Fruit fly (Drosophila melanogaster) whole organism, embryonic: Measurements from ENCODE around the gene pr.

Source experiments
- Bteb2 ChIP-seq: fragments of 200-800 bp; sonication (Bioruptor generic); optimal IDR thresholded peaks from 2 replicates; lab custom pipeline; 2016; ENCODE audit warnings: missing biosample characterization, missing genetic modification characterization
- CG10274 ChIP-seq: fragments of 200-800 bp; sonication (Bioruptor generic); optimal IDR thresholded peaks from 3 replicates; lab custom pipeline; 2017; ENCODE audit warnings: missing biosample characterization, mild to moderate bottlenecking, missing genetic modification characterization
- CG10321 ChIP-seq: fragments of 200-800 bp; sonication (Bioruptor generic); IDR thresholded peaks from 2 replicates; pipeline ENCODE4 v1.3.6; 2022; ENCODE audit warnings: missing biosample characterization, missing genetic modification characterization
- CG10654 ChIP-seq: fragments of 200-800 bp; sonication (Bioruptor generic); optimal IDR thresholded peaks from 2 replicates; lab custom pipeline; 2016; ENCODE audit warnings: missing biosample characterization, missing genetic modification characterization
- CG12104 ChIP-seq: fragments of 200-800 bp; sonication (Bioruptor generic); optimal IDR thresholded peaks from 3 replicates; lab custom pipeline; 2016; ENCODE audit warnings: missing biosample characterization, missing genetic modification characterization
- CG12236 ChIP-seq: fragments of 200-800 bp; sonication (Bioruptor generic); optimal IDR thresholded peaks from 2 replicates; lab custom pipeline; 2016; ENCODE audit warnings: missing biosample characterization, missing genetic modification characterization
- CG12299 ChIP-seq: fragments of 200-800 bp; sonication (Bioruptor generic); optimal IDR thresholded peaks from 2 replicates; lab custom pipeline; 2018; ENCODE audit warnings: missing biosample characterization, mild to moderate bottlenecking, missing genetic modification characterization
- CG12942 ChIP-seq: fragments of 200-800 bp; sonication (Bioruptor generic); optimal IDR thresholded peaks from 3 replicates; lab custom pipeline; 2016; ENCODE audit warnings: missing biosample characterization, missing genetic modification characterization
- CG14014 ChIP-seq: fragments of 200-800 bp; sonication (Bioruptor generic); IDR thresholded peaks from 2 replicates; pipeline ENCODE4 v1.3.6; 2022; ENCODE audit warnings: missing biosample characterization, missing genetic modification characterization
- CG14965 ChIP-seq: fragments of 200-800 bp; sonication (Bioruptor generic); optimal IDR thresholded peaks from 2 replicates; lab custom pipeline; 2016; ENCODE audit warnings: missing biosample characterization, missing genetic modification characterization, borderline replicate concordance
- CG15011 ChIP-seq: fragments of 200-800 bp; sonication (Bioruptor generic); optimal IDR thresholded peaks from 3 replicates; lab custom pipeline; 2018; ENCODE audit warnings: missing biosample characterization, mild to moderate bottlenecking, missing genetic modification characterization
- CG1602 ChIP-seq: fragments of 200-800 bp; sonication (Bioruptor generic); optimal IDR thresholded peaks from 3 replicates; lab custom pipeline; 2016; ENCODE audit warnings: missing biosample characterization, missing genetic modification characterization
- CG16813 ChIP-seq: fragments of 200-800 bp; sonication (Bioruptor generic); IDR thresholded peaks from 3 replicates; pipeline ENCODE4 v1.3.6; 2022; ENCODE audit warnings: missing biosample characterization, missing genetic modification characterization; ENCODE audit not compliant: partially characterized antibody
- CG2199 ChIP-seq: fragments of 200-800 bp; sonication (Bioruptor generic); IDR thresholded peaks from 3 replicates; pipeline ENCODE4 v1.3.6; 2022; ENCODE audit warnings: missing biosample characterization, missing genetic modification characterization
- CG2712 ChIP-seq: fragments of 200-800 bp; optimal IDR thresholded peaks from 3 replicates; lab custom pipeline; 2019; ENCODE audit warnings: missing biosample characterization, mild to moderate bottlenecking, missing genetic modification characterization, moderate library complexity
- CG3065 ChIP-seq: fragments of 200-800 bp; sonication (Bioruptor generic); optimal IDR thresholded peaks from 2 replicates; lab custom pipeline; 2016; ENCODE audit warnings: missing biosample characterization, missing genetic modification characterization
- CG33557 ChIP-seq: fragments of 200-800 bp; sonication (Bioruptor generic); optimal IDR thresholded peaks from 2 replicates; lab custom pipeline; 2019; ENCODE audit warnings: missing biosample characterization, mild to moderate bottlenecking, missing genetic modification characterization, moderate library complexity
- CG8924 ChIP-seq: fragments of 200-800 bp; optimal IDR thresholded peaks from 3 replicates; lab custom pipeline; 2019; ENCODE audit warnings: missing biosample characterization, mild to moderate bottlenecking, missing genetic modification characterization, moderate library complexity
- CTCF ChIP-seq: fragments of 200-800 bp; sonication (Bioruptor generic); optimal IDR thresholded peaks from 2 replicates; lab custom pipeline; 2017; ENCODE audit warnings: missing biosample characterization, mild to moderate bottlenecking, missing genetic modification characterization, moderate library complexity
- Dad ChIP-seq: fragments of 200-800 bp; sonication (Bioruptor generic); optimal IDR thresholded peaks from 3 replicates; lab custom pipeline; 2016; ENCODE audit warnings: missing biosample characterization, missing genetic modification characterization
- HLH3B ChIP-seq: fragments of 200-800 bp; sonication (Bioruptor generic); IDR thresholded peaks from 2 replicates; pipeline ENCODE4 v1.3.6; 2022; ENCODE audit warnings: missing biosample characterization, missing genetic modification characterization
- Hand ChIP-seq: fragments of 200-800 bp; sonication (Bioruptor generic); optimal IDR thresholded peaks from 2 replicates; lab custom pipeline; 2017; ENCODE audit warnings: mild to moderate bottlenecking, missing biosample characterization, missing genetic modification reagents, missing genetic modification characterization
- Ptx1 ChIP-seq: fragments of 200-800 bp; sonication (Bioruptor generic); IDR thresholded peaks from 2 replicates; pipeline ENCODE4 v1.3.6; 2022; ENCODE audit warnings: missing biosample characterization, missing genetic modification characterization
- Rfx ChIP-seq: fragments of 200-800 bp; sonication (Bioruptor generic); IDR thresholded peaks from 2 replicates; pipeline ENCODE4 v1.3.6; 2022; ENCODE audit warnings: missing biosample characterization, missing genetic modification characterization
- Sox102F ChIP-seq: fragments of 200-800 bp; sonication (Bioruptor generic); optimal IDR thresholded peaks from 2 replicates; lab custom pipeline; 2018; ENCODE audit warnings: missing biosample characterization, mild to moderate bottlenecking, missing genetic modification characterization, moderate library complexity
- TFAM ChIP-seq: fragments of 200-800 bp; sonication (Bioruptor generic); optimal IDR thresholded peaks from 2 replicates; lab custom pipeline; 2017; ENCODE audit warnings: missing biosample characterization, missing genetic modification characterization, inconsistent platforms
- Trl ChIP-seq, 3 experiments: fragments of >200 bp in 2 of 3; fragments of 200-800 bp in 1 of 3; sonication (Bioruptor generic) in 1 of 3; optimal IDR thresholded peaks; 2 replicates in 1 of 3; 3 replicates in 2 of 3; lab custom pipeline; 2016 to 2017; ENCODE audit warnings: missing biosample characterization in 1 of 3, missing genetic modification characterization in 1 of 3
- Xbp1 ChIP-seq: fragments of 200-800 bp; sonication (Bioruptor generic); optimal IDR thresholded peaks from 3 replicates; lab custom pipeline; 2016; ENCODE audit warnings: missing biosample characterization, mild to moderate bottlenecking, missing genetic modification characterization
- br ChIP-seq: fragments of >200 bp; optimal IDR thresholded peaks from 2 replicates; lab custom pipeline; 2017
- cas ChIP-seq: fragments of 200-800 bp; sonication (Bioruptor generic); IDR thresholded peaks from 2 replicates; pipeline ENCODE4 v1.3.6; 2022; ENCODE audit warnings: missing biosample characterization, missing genetic modification characterization
- cg ChIP-seq: fragments of 200-800 bp; sonication (Bioruptor generic); optimal IDR thresholded peaks from 3 replicates; lab custom pipeline; 2019; ENCODE audit warnings: missing biosample characterization, mild to moderate bottlenecking, missing genetic modification characterization, moderate library complexity
- crc ChIP-seq: fragments of 200-800 bp; sonication (Bioruptor generic); optimal IDR thresholded peaks from 2 replicates; lab custom pipeline; 2016; ENCODE audit warnings: missing biosample characterization, missing genetic modification characterization
- ftz-f1 ChIP-seq: fragments of 200-800 bp; sonication (Bioruptor generic); optimal IDR thresholded peaks from 2 replicates; lab custom pipeline; 2016; ENCODE audit warnings: missing biosample characterization, missing genetic modification characterization
- hb ChIP-seq: fragments of 200-800 bp; sonication (Bioruptor generic); IDR thresholded peaks from 3 replicates; pipeline ENCODE4 v1.3.6; 2022; ENCODE audit warnings: missing biosample characterization, missing genetic modification characterization; ENCODE audit not compliant: partially characterized antibody
- jigr1 ChIP-seq: fragments of 200-800 bp; sonication (Bioruptor generic); IDR thresholded peaks from 3 replicates; pipeline ENCODE4 v1.3.6; 2022; ENCODE audit warnings: missing biosample characterization, missing genetic modification characterization
- lilli ChIP-seq: fragments of 200-800 bp; sonication (Bioruptor generic); optimal IDR thresholded peaks from 3 replicates; lab custom pipeline; 2016; ENCODE audit warnings: missing biosample characterization, missing genetic modification characterization
- mam ChIP-seq: fragments of 200-800 bp; sonication (Bioruptor generic); optimal IDR thresholded peaks from 3 replicates; lab custom pipeline; 2016; ENCODE audit warnings: missing biosample characterization, missing genetic modification characterization
- mirr ChIP-seq: fragments of 200-800 bp; sonication (Bioruptor generic); optimal IDR thresholded peaks from 3 replicates; lab custom pipeline; 2018; ENCODE audit warnings: missing biosample characterization, mild to moderate bottlenecking, missing genetic modification characterization
- otp ChIP-seq: fragments of 200-800 bp; sonication (Bioruptor generic); IDR thresholded peaks from 3 replicates; pipeline ENCODE4, ENCODE4 v1.3.6; 2022; ENCODE audit warnings: missing biosample characterization, missing genetic modification characterization
- pfk ChIP-seq: fragments of 200-800 bp; sonication (Bioruptor generic); optimal IDR thresholded peaks from 2 replicates; lab custom pipeline; 2018; ENCODE audit warnings: missing biosample characterization, mild to moderate bottlenecking, missing genetic modification characterization, moderate library complexity
- pnt ChIP-seq: fragments of 200-800 bp; sonication (Bioruptor generic); optimal IDR thresholded peaks from 3 replicates; lab custom pipeline; 2016; ENCODE audit warnings: missing biosample characterization, missing genetic modification characterization
- sens ChIP-seq: fragments of 200-800 bp; sonication (Bioruptor generic); peaks from one replicate; lab custom pipeline; 2016; ENCODE audit warnings: missing biosample characterization, missing genetic modification characterization
- seq ChIP-seq: fragments of 200-800 bp; sonication (Bioruptor generic); IDR thresholded peaks from 2 replicates; pipeline ENCODE4 v1.3.6; 2022; ENCODE audit warnings: missing biosample characterization, missing genetic modification characterization
- sima ChIP-seq: fragments of 200-800 bp; sonication (Bioruptor generic); optimal IDR thresholded peaks from 2 replicates; lab custom pipeline; 2016; ENCODE audit warnings: missing biosample characterization, missing genetic modification characterization
- sr ChIP-seq: fragments of 200-800 bp; sonication (Bioruptor generic); IDR thresholded peaks from 3 replicates; pipeline ENCODE4 v1.3.6; 2022; ENCODE audit warnings: missing biosample characterization, missing genetic modification characterization
- trem ChIP-seq: fragments of 200-800 bp; optimal IDR thresholded peaks from 3 replicates; lab custom pipeline; 2019; ENCODE audit warnings: missing biosample characterization, mild to moderate bottlenecking, missing genetic modification characterization, moderate library complexity
- wek ChIP-seq: fragments of 200-800 bp; sonication (Bioruptor generic); optimal IDR thresholded peaks from 3 replicates; lab custom pipeline; 2018; ENCODE audit warnings: missing biosample characterization, mild to moderate bottlenecking, missing genetic modification characterization, moderate library complexity
- wor ChIP-seq: fragments of 200-800 bp; sonication (Bioruptor generic); IDR thresholded peaks from 2 replicates; pipeline ENCODE4 v1.3.6; 2022; ENCODE audit warnings: missing biosample characterization, missing genetic modification characterization
- yki ChIP-seq: fragments of >200 bp; optimal IDR thresholded peaks from 3 replicates; lab custom pipeline; 2018

The pr gene

DNA sequence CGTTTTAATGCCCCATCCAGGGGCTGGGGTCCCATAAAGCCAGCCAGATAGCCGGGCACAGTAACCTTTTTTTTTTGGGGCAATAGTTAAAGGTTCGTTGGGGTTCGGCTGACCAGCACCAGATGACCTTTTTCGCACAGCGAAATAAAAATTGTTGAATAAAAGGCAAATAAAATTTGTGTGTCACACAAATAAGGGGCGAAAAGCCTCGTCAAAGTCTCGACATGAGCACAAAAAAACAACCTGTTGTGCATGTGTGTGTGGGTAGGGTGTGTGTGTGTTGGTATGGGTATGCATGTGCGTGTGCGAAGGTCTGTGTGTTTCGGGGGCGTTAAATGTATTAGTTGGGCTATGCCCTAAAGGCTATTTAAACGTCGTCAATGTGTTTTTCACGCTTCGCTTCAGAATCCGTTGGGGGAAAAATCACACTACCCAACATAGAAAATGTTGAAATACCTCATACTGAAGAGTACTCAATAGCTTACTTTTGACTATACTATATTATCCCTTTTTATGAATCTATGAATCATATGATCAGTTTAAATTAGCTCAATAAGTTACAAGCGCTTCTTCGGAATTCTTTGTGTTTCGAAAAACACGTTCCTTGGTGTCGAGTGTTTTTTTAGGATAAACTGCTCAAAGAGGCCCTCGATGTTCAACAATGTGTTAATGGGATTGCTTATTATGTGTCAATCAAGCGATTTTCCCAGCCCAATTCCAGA lies 23.9 kb downstream of the pr start (continued):
- no peak for TF ChIP-seq CG10274 (GFP tag; lab: Kevin White, UChicago)

DNA sequence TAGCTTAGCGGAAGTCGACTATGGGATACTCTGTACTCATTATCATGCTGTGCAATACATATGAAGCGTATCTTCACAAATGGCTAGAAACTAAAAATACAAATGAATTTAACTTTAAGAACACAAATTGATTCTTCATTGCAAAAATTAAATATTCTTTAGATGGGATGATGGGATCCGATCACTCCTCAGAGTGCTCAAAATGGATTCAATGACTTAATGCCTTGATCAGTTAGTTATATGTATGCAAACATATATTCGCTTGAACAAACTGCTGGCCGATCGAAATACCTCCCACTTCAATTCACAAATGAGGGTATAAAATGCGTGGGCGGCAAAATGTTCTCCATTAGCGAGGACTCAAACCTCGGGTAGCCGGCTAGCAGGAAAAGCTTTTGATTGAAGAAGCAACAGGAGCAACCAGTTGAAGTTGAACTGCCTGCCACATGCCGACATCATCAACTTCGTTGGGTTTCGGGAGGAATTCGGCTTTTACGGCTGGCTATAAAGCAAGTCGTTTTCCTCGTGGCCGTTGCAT lies 47.8 kb downstream of the pr start, which contains the start of gene sNPF:
TSS of gene sNPF (plus strand) at position 534 of the 538 bp plus-strand sequence.
- TF ChIP-seq Trl (optimal IDR thresholded peaks at IDR 0.05; lab: Kevin White, UChicago) (no peak), Trl (GFP tag; optimal IDR thresholded peaks at IDR 0.05; lab: Kevin White, UChicago) (peak; percentile 41), CG14014 (GFP tag; lab: Robert Waterston, UW) (peak; percentile 27; the same call in 1 of the 2 replicates), CG12942 (peak; percentile 15), CG8924 (no peak), Hand (GFP tag; lab: Kevin White, UChicago) (peak; percentile 76), CG10321 (GFP tag; lab: Robert Waterston, UW) (no peak), wor (GFP tag; lab: Robert Waterston, UW) (no peak), Xbp1 (GFP tag; lab: Kevin White, UChicago) (peak; percentile 44), cg (GFP tag; lab: Kevin White, UChicago) (no peak), CG33557 (GFP tag; lab: Kevin White, UChicago) (no peak), sens (peak; percentile 86), Sox102F (GFP tag; lab: Kevin White, UChicago) (peak; percentile 20), trem (tag; lab: Kevin White, UChicago) (no peak), CG10654 (GFP tag; lab: Kevin White, UChicago) (no peak), HLH3B (GFP tag; lab: Robert Waterston, UW) (no peak), CG12299 (no peak), CG12104 (peak; percentile 40), lilli (GFP tag; lab: Kevin White, UChicago) (peak; percentile 72), wek (GFP tag; lab: Kevin White, UChicago) (no peak), crc (peak; percentile 2), CG2199 (GFP tag; lab: Robert Waterston, UW) (no peak), mam (GFP tag; lab: Kevin White, UChicago) (peak; percentile 65), CG3065 (GFP tag; lab: Kevin White, UChicago) (no peak), CG16813 (GFP tag; lab: Robert Waterston, UW) (no peak), Bteb2 (GFP tag; lab: Kevin White, UChicago) (peak; percentile 40), Dad (GFP tag; lab: Kevin White, UChicago) (peak; percentile 37), pnt (GFP tag; lab: Kevin White, UChicago) (no peak), Ptx1 (GFP tag; lab: Robert Waterston, UW) (peak; percentile 61), CG2712 (no peak), sima (GFP tag; lab: Kevin White, UChicago) (no peak), otp (no peak), CG15011 (peak; percentile 37), ftz-f1 (GFP tag; lab: Kevin White, UChicago) (no peak), CTCF (GFP tag; lab: Kevin White, UChicago) (peak; percentile 16), pfk (GFP tag; lab: Kevin White, UChicago) (no peak), CG12236 (no peak), yki (lab: Kevin White, UChicago) (no peak), sr (GFP tag; lab: Robert Waterston, UW) (peak; percentile 55; the same call in 1 of the 3 replicates), CG1602 (GFP tag; lab: Kevin White, UChicago) (no peak), CG14965 (GFP tag; lab: Kevin White, UChicago) (no peak), seq (no peak), hb (GFP tag; lab: Robert Waterston, UW) (no peak), Rfx (peak; percentile 46), mirr (GFP tag; lab: Kevin White, UChicago) (no peak), jigr1 (GFP tag; lab: Robert Waterston, UW) (no peak), TFAM (no peak), cas (GFP tag; lab: Robert Waterston, UW) (no peak), br (lab: Kevin White, UChicago) (no peak)
